Fruit fly (Drosophila melanogaster) whole organism, adult: Measurements from ENCODE around the gene boi.

Source experiments
- CG11617 ChIP-seq: fragments of 200-800 bp; sonication (Bioruptor generic); optimal IDR thresholded peaks from 2 replicates; lab custom pipeline; 2017; ENCODE audit warnings: mild to moderate bottlenecking, missing biosample characterization, missing genetic modification reagents, missing genetic modification characterization
- CG12768 ChIP-seq: fragments of 200-800 bp; sonication (Bioruptor generic); optimal IDR thresholded peaks from 2 replicates; lab custom pipeline; 2017; ENCODE audit warnings: missing biosample characterization, missing genetic modification characterization, mild to moderate bottlenecking, moderate library complexity, missing genetic modification reagents
- CG14711 ChIP-seq: fragments of 200-800 bp; sonication (Bioruptor generic); optimal IDR thresholded peaks from 2 replicates; lab custom pipeline; 2018; ENCODE audit warnings: missing biosample characterization, mild to moderate bottlenecking, missing genetic modification characterization, moderate library complexity
- CG1620 ChIP-seq: fragments of 200-800 bp; sonication (Bioruptor generic); optimal IDR thresholded peaks from 2 replicates; lab custom pipeline; 2016; ENCODE audit warnings: missing biosample characterization, missing genetic modification characterization
- CG33017 ChIP-seq: fragments of 200-800 bp; sonication (Bioruptor generic); optimal IDR thresholded peaks from 2 replicates; lab custom pipeline; 2018; ENCODE audit warnings: missing biosample characterization, mild to moderate bottlenecking, missing genetic modification characterization, moderate library complexity
- CG5204 ChIP-seq: fragments of 200-800 bp; sonication (Bioruptor generic); optimal IDR thresholded peaks from 2 replicates; lab custom pipeline; 2016; ENCODE audit warnings: missing biosample characterization, missing genetic modification characterization
- CG7045 ChIP-seq: fragments of 200-800 bp; sonication (Bioruptor generic); optimal IDR thresholded peaks from 2 replicates; lab custom pipeline; 2017; ENCODE audit warnings: missing biosample characterization, mild to moderate bottlenecking, missing genetic modification characterization
- CG7101 ChIP-seq: fragments of 200-800 bp; sonication (Bioruptor generic); optimal IDR thresholded peaks from 2 replicates; lab custom pipeline; 2018; ENCODE audit warnings: missing biosample characterization, mild to moderate bottlenecking, missing genetic modification characterization, moderate library complexity
- Clk ChIP-seq: fragments of 200-800 bp; sonication (Bioruptor generic); optimal IDR thresholded peaks from 2 replicates; lab custom pipeline; 2017; ENCODE audit warnings: missing biosample characterization, missing genetic modification characterization
- Crg-1 ChIP-seq: fragments of 200-800 bp; sonication (Bioruptor generic); optimal IDR thresholded peaks from 2 replicates; lab custom pipeline; 2016; ENCODE audit warnings: missing biosample characterization, missing genetic modification characterization
- Hr96 ChIP-seq: fragments of 200-800 bp; sonication (Bioruptor generic); optimal IDR thresholded peaks from 2 replicates; lab custom pipeline; 2016; ENCODE audit warnings: missing biosample characterization, missing genetic modification characterization
- Mnt ChIP-seq: fragments of 200-800 bp; sonication (Bioruptor generic); optimal IDR thresholded peaks from 2 replicates; lab custom pipeline; 2016; ENCODE audit warnings: missing biosample characterization, mild to moderate bottlenecking, missing genetic modification characterization
- bab1 ChIP-seq: fragments of 200-800 bp; sonication (Bioruptor generic); optimal IDR thresholded peaks from 3 replicates; lab custom pipeline; 2019; ENCODE audit warnings: missing biosample characterization, mild to moderate bottlenecking, missing genetic modification characterization, moderate library complexity
- cic ChIP-seq: fragments of 200-800 bp; sonication (Bioruptor generic); optimal IDR thresholded peaks from 2 replicates; lab custom pipeline; 2017; ENCODE audit warnings: missing biosample characterization, mild to moderate bottlenecking, missing genetic modification characterization, moderate library complexity
- cnc ChIP-seq, 2 experiments: fragments of >200 bp; optimal IDR thresholded peaks; 2 replicates each; lab custom pipeline; 2017
- kay ChIP-seq: fragments of 200-800 bp; sonication (Bioruptor generic); peaks from one replicate; lab custom pipeline; 2016; ENCODE audit warnings: missing biosample characterization, missing genetic modification characterization, borderline replicate concordance
- ovo ChIP-seq: fragments of 200-800 bp; sonication (Bioruptor generic); optimal IDR thresholded peaks from 2 replicates; lab custom pipeline; 2016; ENCODE audit warnings: missing biosample characterization, missing genetic modification characterization
- pad ChIP-seq: fragments of 200-800 bp; sonication (Bioruptor generic); optimal IDR thresholded peaks from 3 replicates; lab custom pipeline; 2017; ENCODE audit warnings: missing biosample characterization, missing genetic modification characterization, mild to moderate bottlenecking, moderate library complexity, missing genetic modification reagents
- tj ChIP-seq: fragments of 200-800 bp; sonication (Bioruptor generic); optimal IDR thresholded peaks from 3 replicates; lab custom pipeline; 2017; ENCODE audit warnings: missing biosample characterization, mild to moderate bottlenecking, missing genetic modification characterization, moderate library complexity
- toe ChIP-seq: fragments of 200-800 bp; sonication (Bioruptor generic); optimal IDR thresholded peaks from 2 replicates; lab custom pipeline; 2016; ENCODE audit warnings: missing biosample characterization, missing genetic modification characterization

boi gene

DNA sequence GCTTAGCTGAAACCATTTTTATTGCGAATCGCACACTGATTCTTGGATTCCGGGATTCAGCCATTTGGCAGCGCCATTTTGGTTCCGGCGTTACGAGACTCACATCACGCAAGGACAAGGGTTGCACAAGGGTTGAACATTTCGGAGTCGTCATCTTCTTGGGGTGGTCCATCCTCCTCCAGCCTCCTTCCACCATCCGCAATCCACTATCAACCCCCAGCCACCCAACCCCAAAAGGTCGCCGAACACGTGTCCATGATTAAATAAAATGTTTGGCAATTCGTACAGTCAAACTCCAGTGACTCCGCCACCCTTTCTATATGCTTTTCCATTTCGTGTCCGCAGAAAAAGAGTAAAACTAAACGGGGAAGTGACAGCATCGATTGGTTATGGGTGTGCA is 29.6 kb downstream of the boi start:
- TF ChIP-seq bab1 (no peak), toe (GFP tag; lab: Kevin White, UChicago) (no peak), Mnt (GFP tag; lab: Kevin White, UChicago) (no peak), CG33017 (tag; lab: Kevin White, UChicago) (no peak), kay (GFP tag; lab: Kevin White, UChicago) (no peak), CG7101 (tag; lab: Kevin White, UChicago) (no peak), pad (GFP tag; lab: Kevin White, UChicago) (no peak), CG7045 (GFP tag; lab: Kevin White, UChicago) (no peak), Hr96 (GFP tag; lab: Kevin White, UChicago) (no peak), cic (GFP tag; lab: Kevin White, UChicago) (no peak), CG14711 (no peak), CG11617 (no peak), tj (GFP tag; lab: Kevin White, UChicago) (no peak), ovo (GFP tag; lab: Kevin White, UChicago) (no peak), CG1620 (GFP tag; lab: Kevin White, UChicago) (no peak), Clk (GFP tag; lab: Kevin White, UChicago) (no peak), CG5204 (no peak), CG12768 (GFP tag; lab: Kevin White, UChicago) (no peak)

DNA sequence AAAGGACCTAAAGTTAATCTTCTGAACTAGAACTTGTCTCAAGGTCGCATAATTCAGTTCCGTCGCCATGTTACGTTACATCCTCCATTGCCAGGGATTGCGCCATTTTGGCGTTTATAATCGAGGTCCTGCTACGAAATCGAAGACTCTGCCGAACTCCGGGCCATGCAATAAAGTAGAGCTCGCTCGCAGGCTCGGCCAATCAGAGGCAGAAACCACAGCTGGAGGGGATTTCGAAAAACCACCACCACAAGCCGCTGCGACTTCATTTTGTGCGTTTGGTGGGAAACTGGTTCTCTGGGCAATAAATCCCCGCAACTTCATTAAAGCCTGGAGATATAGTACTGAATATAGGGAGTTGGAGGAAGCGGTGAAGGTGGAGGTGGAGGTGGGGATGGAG is 34.9 kb downstream of the boi start:
- TF ChIP-seq CG11617, result no peak
- TF ChIP-seq Mnt (GFP tag; lab: Kevin White, UChicago), result no peak

DNA sequence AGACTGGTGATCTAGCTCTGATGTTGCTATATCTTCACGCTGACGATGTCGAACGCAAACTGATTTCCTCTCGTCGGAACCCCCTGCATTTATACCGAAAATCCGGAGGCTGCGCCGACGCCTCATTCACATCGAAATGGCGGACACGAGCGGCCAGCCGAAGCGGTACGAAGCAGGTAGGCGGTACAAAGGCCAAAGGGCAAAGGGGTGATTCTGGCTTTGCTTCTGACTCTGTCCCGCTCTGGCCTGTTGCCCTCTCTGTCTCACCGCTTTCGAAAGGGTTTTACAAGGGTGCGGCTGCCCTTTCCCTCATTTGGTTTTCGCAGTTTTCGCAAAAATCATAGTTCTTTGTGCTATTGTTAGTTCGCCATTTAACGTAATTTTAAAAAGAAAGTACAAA is 40.9 kb downstream of the boi start, which contains the start of gene gt:
Gene gt, minus strand, starts transcription at position 65 of the 400 bp plus-strand sequence.
- TF ChIP-seq CG14711 (no peak), CG33017 (tag; lab: Kevin White, UChicago) (no peak), CG11617 (no peak), Crg-1 (GFP tag; lab: Kevin White, UChicago) (no peak), kay (GFP tag; lab: Kevin White, UChicago) (no peak), tj (GFP tag; lab: Kevin White, UChicago) (no peak), Hr96 (GFP tag; lab: Kevin White, UChicago) (no peak), Clk (GFP tag; lab: Kevin White, UChicago) (no peak), CG7045 (GFP tag; lab: Kevin White, UChicago) (no peak)

DNA sequence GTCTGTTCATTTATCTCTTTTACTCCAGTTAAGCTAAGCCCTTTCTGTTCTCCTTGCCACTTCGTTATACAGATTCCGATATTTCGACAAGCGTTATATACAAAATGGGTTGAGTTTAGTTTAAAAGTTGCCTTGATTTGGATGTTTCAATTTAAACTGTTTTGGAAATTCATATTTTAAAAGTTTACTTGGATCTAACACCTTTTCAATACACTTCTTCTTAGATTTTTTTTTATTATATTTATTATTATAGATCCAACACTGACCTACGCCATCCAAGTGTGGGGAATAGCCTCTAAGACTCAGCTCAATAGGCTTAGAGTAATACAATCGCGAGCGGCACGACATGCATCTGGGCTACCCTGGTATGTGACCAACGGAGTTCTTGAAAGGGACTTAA is 44.1 kb downstream of the boi start, which contains the start of gene CG32797:
Gene CG32797, minus strand, starts transcription at position 101 of the 400 bp plus-strand sequence.
- no peak for TF ChIP-seq toe (GFP tag; lab: Kevin White, UChicago)
- no peak for TF ChIP-seq Hr96 (GFP tag; lab: Kevin White, UChicago)
- no peak for TF ChIP-seq Crg-1 (GFP tag; lab: Kevin White, UChicago)
- TF ChIP-seq CG12768 (GFP tag; lab: Kevin White, UChicago), result no peak
- no peak for TF ChIP-seq tj (GFP tag; lab: Kevin White, UChicago)
- no peak for TF ChIP-seq CG14711
- TF ChIP-seq CG33017 (tag; lab: Kevin White, UChicago), result no peak
- TF ChIP-seq Clk (GFP tag; lab: Kevin White, UChicago), result no peak
- no peak for TF ChIP-seq cic (GFP tag; lab: Kevin White, UChicago)
- no peak for TF ChIP-seq cnc (optimal IDR thresholded peaks at IDR 0.05; lab: Kevin White, UChicago)
- TF ChIP-seq CG7045 (GFP tag; lab: Kevin White, UChicago), result no peak

DNA sequence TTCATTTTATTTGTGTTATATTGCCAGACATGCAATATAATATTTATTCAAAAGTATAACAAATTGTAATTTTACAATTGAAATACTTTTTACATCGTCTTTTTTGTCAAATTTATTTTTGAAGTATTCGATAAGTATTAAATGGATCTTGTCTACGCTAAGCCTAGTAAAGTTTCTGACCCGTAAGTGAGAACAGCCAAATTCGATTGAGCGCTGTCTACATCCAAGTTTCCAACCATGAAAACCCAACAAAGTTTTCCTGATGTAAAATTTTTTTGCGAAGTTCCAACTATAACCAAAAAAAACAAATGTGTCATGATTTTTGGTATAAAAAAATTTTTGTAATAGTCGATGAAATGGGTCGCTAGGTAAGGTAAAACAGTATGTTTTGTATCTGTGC is 50.3 kb downstream of the boi start:
- TF ChIP-seq kay (GFP tag; lab: Kevin White, UChicago) (no peak), CG1620 (GFP tag; lab: Kevin White, UChicago) (no peak), Mnt (GFP tag; lab: Kevin White, UChicago) (no peak), Hr96 (GFP tag; lab: Kevin White, UChicago) (no peak), pad (GFP tag; lab: Kevin White, UChicago) (no peak), CG12768 (GFP tag; lab: Kevin White, UChicago) (no peak), CG14711 (no peak), CG7045 (GFP tag; lab: Kevin White, UChicago) (no peak), cic (GFP tag; lab: Kevin White, UChicago) (no peak), CG33017 (tag; lab: Kevin White, UChicago) (no peak), toe (GFP tag; lab: Kevin White, UChicago) (no peak), ovo (GFP tag; lab: Kevin White, UChicago) (no peak), cnc (optimal IDR thresholded peaks at IDR 0.05; lab: Kevin White, UChicago) (no peak), CG11617 (no peak), Clk (GFP tag; lab: Kevin White, UChicago) (no peak), bab1 (no peak), CG5204 (no peak)

DNA sequence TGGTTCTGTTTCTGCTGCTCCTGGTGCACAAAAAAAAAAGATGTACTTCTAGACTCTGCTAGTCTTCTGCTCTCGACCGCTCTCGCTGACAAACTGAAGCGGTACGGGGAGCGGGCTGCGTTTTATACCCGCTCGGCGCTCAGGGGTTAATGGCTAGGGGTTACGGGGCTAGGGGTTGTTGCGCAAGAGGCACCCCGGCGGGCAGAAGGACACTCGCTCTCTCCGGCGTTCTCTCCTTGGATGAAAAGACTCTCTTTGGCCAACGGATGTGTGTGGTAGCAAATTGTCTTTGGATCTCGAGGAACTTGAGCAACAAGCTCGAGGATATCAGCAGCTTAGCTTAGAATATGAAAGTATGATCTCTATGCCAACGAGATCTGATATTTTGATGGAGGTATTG is 59.0 kb downstream of the boi start, which contains the start of gene CG12496:
Gene CG12496, minus strand, starts transcription at position 97 of the 400 bp plus-strand sequence.
- TF ChIP-seq CG33017 (tag; lab: Kevin White, UChicago) (no peak), Hr96 (GFP tag; lab: Kevin White, UChicago) (no peak), CG12768 (GFP tag; lab: Kevin White, UChicago) (no peak), cic (GFP tag; lab: Kevin White, UChicago) (no peak)

DNA sequence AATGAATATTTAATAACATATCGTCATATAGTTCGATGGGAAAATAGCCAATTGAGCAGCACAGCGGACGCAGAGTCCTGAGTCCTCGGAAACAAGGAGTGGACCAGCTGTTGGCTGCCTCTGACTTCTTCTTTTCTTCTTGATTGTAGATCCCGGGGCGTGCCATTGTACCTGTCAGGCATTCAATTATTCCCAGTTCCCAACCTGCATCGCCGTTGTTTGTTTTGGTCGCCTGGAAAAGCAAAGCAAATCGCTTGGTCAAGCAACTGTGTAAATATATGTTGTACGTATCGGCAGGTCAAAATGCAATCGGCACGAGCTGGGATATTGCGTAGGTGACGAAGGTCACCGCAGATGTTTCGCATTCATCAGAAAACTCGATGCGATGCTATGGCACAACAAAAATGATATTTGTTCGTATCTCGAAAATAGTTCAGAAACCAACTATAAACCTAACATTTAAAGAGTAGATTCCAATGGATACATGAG is 61.1 kb downstream of the boi start:
- TF ChIP-seq CG7045 (GFP tag; lab: Kevin White, UChicago) (no peak), CG11617 (no peak), bab1 (no peak), ovo (GFP tag; lab: Kevin White, UChicago) (no peak), CG5204 (no peak), CG1620 (GFP tag; lab: Kevin White, UChicago) (no peak)
